Fruit fly (Drosophila melanogaster): ENCODE measurements around the gene CG4408.
A peak's percentile ranks its signal among the peaks of the same experiment; 100 is the strongest.

CG4408 gene

DNA sequence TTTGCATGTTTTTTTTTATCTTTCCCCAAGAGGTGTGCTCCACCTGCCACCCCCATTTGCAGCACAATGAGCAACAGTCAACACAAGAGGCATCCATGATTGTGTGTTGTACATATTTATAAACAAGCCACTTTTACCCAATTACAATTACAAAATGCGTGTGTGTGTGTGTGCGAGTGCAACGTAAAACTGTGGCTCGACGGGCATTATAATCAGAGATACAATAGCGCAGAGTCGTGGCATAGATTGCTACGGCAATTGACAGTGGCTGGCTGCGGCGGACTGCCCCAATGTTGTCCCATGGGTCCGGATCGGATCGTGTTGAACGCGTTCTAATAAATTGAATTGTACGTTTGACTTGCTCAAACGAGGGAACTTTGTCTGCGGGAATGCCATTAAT is 25.1 kb downstream of the CG4408 start (continued):
- TF ChIP-seq Hr39 (optimal IDR thresholded peaks at IDR 0.05): no peak
- no peak for TF ChIP-seq twi (tag; optimal IDR thresholded peaks at IDR 0.05)
- no peak for TF ChIP-seq Vsx1 (GFP tag; optimal IDR thresholded peaks at IDR 0.05)
- TF ChIP-seq Dfd (GFP tag; optimal IDR thresholded peaks at IDR 0.05): no peak
- TF ChIP-seq ase (GFP tag; IDR thresholded peaks at IDR 0.05): no peak
- TF ChIP-seq HLH4C (GFP tag; IDR thresholded peaks at IDR 0.05; ENCODE audit: partially characterized antibody): no peak
- no peak for TF ChIP-seq fd3F (GFP tag; optimal IDR thresholded peaks at IDR 0.05)
- no peak for TF ChIP-seq Usf (GFP tag; optimal IDR thresholded peaks at IDR 0.05)
- TF ChIP-seq Bteb2 (GFP tag; optimal IDR thresholded peaks at IDR 0.05): no peak
- no peak for TF ChIP-seq CG13775 (GFP tag; optimal IDR thresholded peaks at IDR 0.05)
- TF ChIP-seq insv (GFP tag; optimal IDR thresholded peaks at IDR 0.05): no peak
- no peak for TF ChIP-seq CG2116 (GFP tag; optimal IDR thresholded peaks at IDR 0.05)
- TF ChIP-seq CG6654 (GFP tag; optimal IDR thresholded peaks at IDR 0.05): no peak
- TF ChIP-seq Adf1 (GFP tag; IDR thresholded peaks at IDR 0.05): no peak
- TF ChIP-seq CG8290 (GFP tag; optimal IDR thresholded peaks at IDR 0.05): no peak
- peak in 1 of 2 experiments; percentile 20 for TF ChIP-seq CG8290 (tag; optimal IDR thresholded peaks at IDR 0.05)
- 0 out of 3 replicates have a peak, but pooled peaks have one; percentile 6 for TF ChIP-seq sr (GFP tag; IDR thresholded peaks at IDR 0.05)
- TF ChIP-seq HLHmδ (GFP tag; optimal IDR thresholded peaks at IDR 0.05): no peak
- no peak for TF ChIP-seq Rfx (GFP tag; IDR thresholded peaks at IDR 0.05)
- TF ChIP-seq bsh (GFP tag; optimal IDR thresholded peaks at IDR 0.05): no peak
- TF ChIP-seq rib (GFP tag; IDR thresholded peaks at IDR 0.05): no peak
- no peak for TF ChIP-seq ro (GFP tag; IDR thresholded peaks at IDR 0.05)
- TF ChIP-seq gsb (GFP tag; IDR thresholded peaks at IDR 0.05): no peak
- TF ChIP-seq dmrt99B (tag; optimal IDR thresholded peaks at IDR 0.05): no peak
- TF ChIP-seq zf30C (GFP tag; optimal IDR thresholded peaks at IDR 0.05): no peak
- TF ChIP-seq MESR4 (GFP tag; optimal IDR thresholded peaks at IDR 0.05): no peak
- TF ChIP-seq Taf1 (GFP tag; IDR thresholded peaks at IDR 0.05): no peak
- TF ChIP-seq mam (GFP tag; optimal IDR thresholded peaks at IDR 0.05): no peak
- no peak for TF ChIP-seq CG8388 (GFP tag; optimal IDR thresholded peaks at IDR 0.05)
- no peak for TF ChIP-seq Elba2 (GFP tag; optimal IDR thresholded peaks at IDR 0.05)
- no peak for TF ChIP-seq BtbVII (GFP tag; optimal IDR thresholded peaks at IDR 0.05)
- no peak for TF ChIP-seq br (optimal IDR thresholded peaks at IDR 0.05)
- TF ChIP-seq eyg (GFP tag; optimal IDR thresholded peaks at IDR 0.05): no peak
- TF ChIP-seq fu2 (GFP tag; optimal IDR thresholded peaks at IDR 0.05): no peak
- no peak for TF ChIP-seq tll (GFP tag; optimal IDR thresholded peaks at IDR 0.05)
- TF ChIP-seq hth (optimal IDR thresholded peaks at IDR 0.05): no peak
- no peak for TF ChIP-seq z (GFP tag; IDR thresholded peaks at IDR 0.05)
- TF ChIP-seq Six4 (GFP tag; optimal IDR thresholded peaks at IDR 0.05): no peak
- TF ChIP-seq Jarid2 (GFP tag; optimal IDR thresholded peaks at IDR 0.05): peak; percentile 15
- no peak for TF ChIP-seq ranshi (GFP tag; IDR thresholded peaks at IDR 0.05)
- TF ChIP-seq CG11398 (GFP tag; optimal IDR thresholded peaks at IDR 0.05): no peak
- no peak for TF ChIP-seq cad (GFP tag; optimal IDR thresholded peaks at IDR 0.05)
- TF ChIP-seq dimm (GFP tag; IDR thresholded peaks at IDR 0.05): no peak
- no peak for TF ChIP-seq Max (GFP tag; optimal IDR thresholded peaks at IDR 0.05)
- TF ChIP-seq CG12391 (tag; optimal IDR thresholded peaks at IDR 0.05): no peak
- TF ChIP-seq jigr1 (GFP tag; IDR thresholded peaks at IDR 0.05): no peak
- TF ChIP-seq lola (GFP tag; optimal IDR thresholded peaks at IDR 0.05): no peak
- no peak for TF ChIP-seq az2 (GFP tag; optimal IDR thresholded peaks at IDR 0.05)
- no peak for TF ChIP-seq CG43689 (GFP tag; IDR thresholded peaks at IDR 0.05)
- no peak for TF ChIP-seq inv (GFP tag; IDR thresholded peaks at IDR 0.05; ENCODE audit: partially characterized antibody)
- no peak for TF ChIP-seq exex (tag; optimal IDR thresholded peaks at IDR 0.05)
- no peak for TF ChIP-seq CG18619 (GFP tag; optimal IDR thresholded peaks at IDR 0.05)
- TF ChIP-seq cwo (GFP tag; optimal IDR thresholded peaks at IDR 0.05): no peak

Data from whole organism, embryonic.